Worm (Caenorhabditis elegans) whole organism, L1 larva: ENCODE measurements around the gene spe-41.
A peak's percentile ranks its signal among the peaks of the same experiment; 100 is the strongest.

ENCODE experiments used
- C16A3.4 ChIP-seq: fragments of 150-350 bp; optimal IDR thresholded peaks from 2 replicates; lab custom pipeline; 2014; ENCODE audit warnings: missing biosample characterization, missing genetic modification characterization
- F16B12.6 ChIP-seq: fragments of 150-350 bp; optimal IDR thresholded peaks from 2 replicates; lab custom pipeline; 2014; ENCODE audit warnings: missing biosample characterization, missing genetic modification characterization
- Y116A8C.19 ChIP-seq: sonication (generic microtip); optimal IDR thresholded peaks from 2 replicates; lab custom pipeline; 2016; ENCODE audit warnings: missing compliant biosample characterization, missing genetic modification characterization, borderline replicate concordance
- aha-1 ChIP-seq: fragments of 150-350 bp; optimal IDR thresholded peaks from 2 replicates; lab custom pipeline; 2014; ENCODE audit warnings: missing biosample characterization, missing genetic modification characterization
- alr-1 ChIP-seq: fragments of 200-800 bp; sonication (Bioruptor generic); optimal IDR thresholded peaks from 2 replicates; lab custom pipeline; 2018; ENCODE audit warnings: borderline replicate concordance, mild to moderate bottlenecking, missing genetic modification characterization, missing compliant biosample characterization
- ama-1 ChIP-seq: fragments of 150-350 bp; optimal IDR thresholded peaks from 2 replicates; lab custom pipeline; 2014
- blmp-1 ChIP-seq: fragments of 150-350 bp; optimal IDR thresholded peaks from 2 replicates; lab custom pipeline; 2014; ENCODE audit warnings: missing biosample characterization, missing genetic modification characterization
- ceh-63 ChIP-seq: fragments of 200-800 bp; sonication (Bioruptor generic); optimal IDR thresholded peaks from 2 replicates; lab custom pipeline; 2018; ENCODE audit warnings: mild to moderate bottlenecking, missing genetic modification characterization, missing compliant biosample characterization
- ceh-8 ChIP-seq: fragments of 200-800 bp; sonication (Bioruptor generic); optimal IDR thresholded peaks from 2 replicates; lab custom pipeline; 2018; ENCODE audit warnings: mild to moderate bottlenecking, missing genetic modification characterization, moderate library complexity, missing compliant biosample characterization
- ceh-82 ChIP-seq, 3 experiments: fragments of 150-350 bp in 1 of 3; sonication (generic microtip) in 2 of 3; optimal IDR thresholded peaks; 2 replicates each; lab custom pipeline; 2014 to 2017; ENCODE audit warnings: missing biosample characterization in 3 of 3, missing genetic modification characterization in 3 of 3
- ceh-90 ChIP-seq: sonication (generic microtip); optimal IDR thresholded peaks from 2 replicates; lab custom pipeline; 2016; ENCODE audit warnings: missing genetic modification characterization, missing compliant biosample characterization
- ces-1 ChIP-seq: fragments of 150-350 bp; optimal IDR thresholded peaks from 2 replicates; lab custom pipeline; 2014; ENCODE audit warnings: missing biosample characterization, missing genetic modification reagents, missing genetic modification characterization
- dpl-1 ChIP-seq, 3 experiments: fragments of 150-350 bp in 2 of 3; sonication (generic microtip) in 1 of 3; optimal IDR thresholded peaks; 2 replicates each; lab custom pipeline; 2014 to 2017; ENCODE audit warnings: missing biosample characterization in 3 of 3, missing genetic modification characterization in 3 of 3, missing genetic modification reagents in 3 of 3
- dsc-1 ChIP-seq: sonication (generic microtip); optimal IDR thresholded peaks from 2 replicates; lab custom pipeline; 2016; ENCODE audit warnings: mild to moderate bottlenecking, missing genetic modification characterization, missing compliant biosample characterization
- efl-1 ChIP-seq, 4 experiments: fragments of 150-350 bp; optimal IDR thresholded peaks in 3 of 4; peaks in 1 of 4; 1 replicate in 1 of 4; 2 replicates in 3 of 4; lab custom pipeline; 2014; ENCODE audit warnings: missing biosample characterization in 2 of 4, missing genetic modification characterization in 2 of 4, missing genetic modification reagents in 2 of 4
- elt-2 ChIP-seq: sonication (generic microtip); optimal IDR thresholded peaks from 2 replicates; lab custom pipeline; 2016; ENCODE audit warnings: missing genetic modification characterization, mild to moderate bottlenecking, inconsistent platforms, missing compliant biosample characterization, missing genetic modification reagents
- ets-5 ChIP-seq: fragments of 200-800 bp; sonication (Bioruptor generic); IDR thresholded peaks from 2 replicates; pipeline ENCODE4 v1.3.6; 2022; ENCODE audit warnings: missing genetic modification characterization, missing compliant biosample characterization
- fkh-4 ChIP-seq: sonication (generic microtip); optimal IDR thresholded peaks from 2 replicates; lab custom pipeline; 2016; ENCODE audit warnings: missing compliant biosample characterization, missing genetic modification characterization, borderline replicate concordance
- hlh-4 ChIP-seq: sonication (generic microtip); optimal IDR thresholded peaks from 2 replicates; lab custom pipeline; 2016; ENCODE audit warnings: mild to moderate bottlenecking, missing genetic modification characterization, missing compliant biosample characterization
- hpl-2 ChIP-seq: fragments of 150-350 bp; optimal IDR thresholded peaks from 2 replicates; lab custom pipeline; 2014; ENCODE audit warnings: missing biosample characterization, missing genetic modification reagents, missing genetic modification characterization
- isw-1 ChIP-seq: fragments of 200-800 bp; sonication (Bioruptor generic); IDR thresholded peaks from 2 replicates; pipeline ENCODE4 v1.3.6; 2022; ENCODE audit warnings: missing genetic modification characterization, missing compliant biosample characterization
- lin-13 ChIP-seq: fragments of 150-350 bp; optimal IDR thresholded peaks from 2 replicates; lab custom pipeline; 2014; ENCODE audit warnings: missing biosample characterization, missing genetic modification reagents, missing genetic modification characterization
- lin-14 ChIP-seq: fragments of 200-800 bp; sonication (Bioruptor generic); optimal IDR thresholded peaks from 2 replicates; lab custom pipeline; 2018; ENCODE audit warnings: mild to moderate bottlenecking, missing genetic modification characterization, moderate library complexity, missing compliant biosample characterization
- lin-39 ChIP-seq: fragments of 150-350 bp; optimal IDR thresholded peaks from 2 replicates; lab custom pipeline; 2014; ENCODE audit warnings: missing biosample characterization, missing genetic modification reagents, missing genetic modification characterization
- lir-3 ChIP-seq: sonication (generic microtip); optimal IDR thresholded peaks from 2 replicates; lab custom pipeline; 2016; ENCODE audit warnings: mild to moderate bottlenecking, missing genetic modification characterization, moderate library complexity, missing compliant biosample characterization; ENCODE audit not compliant: poor library complexity
- lsy-2 ChIP-seq, 2 experiments: fragments of 150-350 bp; optimal IDR thresholded peaks; 2 replicates each; lab custom pipeline; 2014; ENCODE audit warnings: missing biosample characterization in 2 of 2, missing genetic modification characterization in 2 of 2
- mdl-1 ChIP-seq, 2 experiments: fragments of 150-350 bp; optimal IDR thresholded peaks; 2 replicates each; lab custom pipeline; 2014 to 2017; ENCODE audit warnings: missing biosample characterization in 2 of 2, missing genetic modification characterization in 2 of 2, inconsistent platforms in 1 of 2
- mef-2 ChIP-seq: fragments of 150-350 bp; optimal IDR thresholded peaks from 2 replicates; lab custom pipeline; 2014; ENCODE audit warnings: missing biosample characterization, missing genetic modification characterization
- mep-1 ChIP-seq: fragments of 150-350 bp; optimal IDR thresholded peaks from 2 replicates; lab custom pipeline; 2014; ENCODE audit warnings: missing biosample characterization, missing genetic modification characterization
- nhr-12 ChIP-seq: sonication (generic microtip); optimal IDR thresholded peaks from 2 replicates; lab custom pipeline; 2017; ENCODE audit warnings: missing biosample characterization, missing genetic modification characterization
- nhr-19 ChIP-seq: fragments of 200-800 bp; sonication (Bioruptor generic); conservative IDR thresholded peaks from 2 replicates; pipeline ENCODE4 v1.3.6; 2022; ENCODE audit warnings: missing genetic modification characterization, missing compliant biosample characterization
- nhr-20 ChIP-seq: sonication (generic microtip); optimal IDR thresholded peaks from 2 replicates; lab custom pipeline; 2016; ENCODE audit warnings: mild to moderate bottlenecking, missing genetic modification characterization, missing compliant biosample characterization
- nhr-237 ChIP-seq: fragments of 150-350 bp; optimal IDR thresholded peaks from 2 replicates; lab custom pipeline; 2014; ENCODE audit warnings: missing biosample characterization, missing genetic modification characterization
- nhr-28 ChIP-seq: fragments of 150-350 bp; optimal IDR thresholded peaks from 2 replicates; lab custom pipeline; 2014; ENCODE audit warnings: missing biosample characterization, missing genetic modification characterization
- nhr-47 ChIP-seq: sonication (generic microtip); optimal IDR thresholded peaks from 2 replicates; lab custom pipeline; 2016; ENCODE audit warnings: mild to moderate bottlenecking, missing genetic modification characterization, moderate library complexity, missing compliant biosample characterization
- nhr-77 ChIP-seq: fragments of 150-350 bp; optimal IDR thresholded peaks from 2 replicates; lab custom pipeline; 2014; ENCODE audit warnings: missing biosample characterization, missing genetic modification characterization
- nhr-84 ChIP-seq: sonication (generic microtip); optimal IDR thresholded peaks from 2 replicates; lab custom pipeline; 2017; ENCODE audit warnings: missing biosample characterization, missing genetic modification characterization
- nhr-85 ChIP-seq: sonication (generic microtip); peaks from one replicate; lab custom pipeline; 2016; ENCODE audit warnings: missing genetic modification characterization, inconsistent platforms, missing compliant biosample characterization
- pag-3 ChIP-seq: sonication (generic microtip); optimal IDR thresholded peaks from 2 replicates; lab custom pipeline; 2017; ENCODE audit warnings: missing genetic modification characterization, mild to moderate bottlenecking, missing compliant biosample characterization, antibody characterized with exemption, borderline replicate concordance; ENCODE audit not compliant: insufficient read depth
- pax-3 ChIP-seq: fragments of 200-800 bp; sonication (Bioruptor generic); optimal IDR thresholded peaks from 2 replicates; lab custom pipeline; 2018; ENCODE audit warnings: mild to moderate bottlenecking, missing genetic modification characterization, moderate library complexity, missing compliant biosample characterization
- pqm-1 ChIP-seq: sonication (generic microtip); optimal IDR thresholded peaks from 3 replicates; lab custom pipeline; 2017; ENCODE audit warnings: missing biosample characterization, missing genetic modification characterization
- rnt-1 ChIP-seq: sonication (generic microtip); optimal IDR thresholded peaks from 2 replicates; lab custom pipeline; 2016; ENCODE audit warnings: mild to moderate bottlenecking, missing genetic modification characterization, moderate library complexity, missing compliant biosample characterization
- skn-1 ChIP-seq: fragments of 150-350 bp; optimal IDR thresholded peaks from 2 replicates; lab custom pipeline; 2014; ENCODE audit warnings: missing biosample characterization, missing genetic modification characterization
- snpc-4 ChIP-seq: fragments of 150-350 bp; optimal IDR thresholded peaks from 2 replicates; lab custom pipeline; 2014; ENCODE audit warnings: missing biosample characterization, missing genetic modification characterization
- sptf-1 ChIP-seq: fragments of 150-350 bp; optimal IDR thresholded peaks from 2 replicates; lab custom pipeline; 2014; ENCODE audit warnings: missing biosample characterization, missing genetic modification characterization
- swsn-7 ChIP-seq: sonication (generic microtip); optimal IDR thresholded peaks from 2 replicates; lab custom pipeline; 2016; ENCODE audit warnings: missing genetic modification characterization, missing compliant biosample characterization
- tlp-1 ChIP-seq: fragments of 150-350 bp; optimal IDR thresholded peaks from 2 replicates; lab custom pipeline; 2014; ENCODE audit warnings: missing biosample characterization, missing genetic modification characterization
- unc-130 ChIP-seq: fragments of 150-350 bp; optimal IDR thresholded peaks from 2 replicates; lab custom pipeline; 2017; ENCODE audit warnings: missing biosample characterization, missing genetic modification characterization, inconsistent platforms
- unc-86 ChIP-seq: sonication (generic microtip); optimal IDR thresholded peaks from 2 replicates; lab custom pipeline; 2016; ENCODE audit warnings: missing genetic modification characterization, missing compliant biosample characterization
- xbp-1 ChIP-seq: sonication (generic microtip); optimal IDR thresholded peaks from 2 replicates; lab custom pipeline; 2016; ENCODE audit warnings: missing genetic modification characterization, missing compliant biosample characterization
- zip-4 ChIP-seq: fragments of 200-800 bp; sonication (Bioruptor generic); optimal IDR thresholded peaks from 2 replicates; lab custom pipeline; 2018; ENCODE audit warnings: mild to moderate bottlenecking, missing genetic modification characterization, moderate library complexity, missing compliant biosample characterization
- ztf-11 ChIP-seq, 2 experiments: sonication (generic microtip); optimal IDR thresholded peaks; 2 replicates each; lab custom pipeline; 2016 to 2017; ENCODE audit warnings: missing genetic modification characterization in 2 of 2, missing biosample characterization in 1 of 2, missing compliant biosample characterization in 1 of 2
- ztf-4 ChIP-seq: fragments of 150-350 bp; optimal IDR thresholded peaks from 2 replicates; lab custom pipeline; 2014; ENCODE audit warnings: missing biosample characterization, missing genetic modification characterization

spe-41 gene

ce11 chrIII:3456226-3456625, 12.2 kb upstream of the spe-41 start (continued):
- TF ChIP-seq ets-5 (GFP tag; lab: Robert Waterston, UW) (no peak), mep-1 (tag; lab: Kevin White, UChicago) (peak; percentile 98), nhr-12 (tag; lab: Kevin White, UChicago) (no peak), lsy-2 (tag; optimal IDR thresholded peaks at IDR 0.05; lab: Kevin White, UChicago) (peak; percentile 99), isw-1 (peak; percentile 98), unc-130 (tag; lab: Kevin White, UChicago) (peak; percentile 98), ces-1 (peak; percentile 69), nhr-28 (tag; lab: Kevin White, UChicago) (no peak), rnt-1 (tag; lab: Kevin White, UChicago) (peak; percentile 97), tlp-1 (tag; lab: Kevin White, UChicago) (no peak), swsn-7 (peak; percentile 99), nhr-237 (tag; lab: Kevin White, UChicago) (peak; percentile 96), snpc-4 (tag; lab: Kevin White, UChicago) (peak; percentile 89), lin-14 (peak; percentile 97), aha-1 (peak; percentile 83), lin-39 (tag; lab: Kevin White, UChicago) (peak; percentile 91), blmp-1 (tag; lab: Kevin White, UChicago) (peak; percentile 77), Y116A8C.19 (peak; percentile 62), elt-2 (peak; percentile 94), xbp-1 (tag; lab: Kevin White, UChicago) (peak; percentile 99), nhr-20 (tag; lab: Kevin White, UChicago) (peak; percentile 99), pqm-1 (tag; lab: Kevin White, UChicago) (no peak), ceh-90 (tag; lab: Kevin White, UChicago) (peak; percentile 71), nhr-77 (tag; lab: Kevin White, UChicago) (peak; percentile 99), dsc-1 (tag; lab: Kevin White, UChicago) (peak; percentile 99), lin-13 (GFP tag; lab: Kevin White, UChicago) (peak; percentile 99), pax-3 (tag; lab: Kevin White, UChicago) (peak; percentile 97), hlh-4 (tag; lab: Kevin White, UChicago) (peak; percentile 35), mdl-1 (tag; optimal IDR thresholded peaks at IDR 0.05; lab: Kevin White, UChicago) (peak in 1 of 2 experiments; percentile 94), nhr-19 (peak; percentile 99), pag-3 (no peak), nhr-85 (tag; lab: Kevin White, UChicago) (peak; percentile 99), mef-2 (tag; lab: Kevin White, UChicago) (peak; percentile 86), lir-3 (peak; percentile 89), C16A3.4 (tag; lab: Kevin White, UChicago) (peak; percentile 98), nhr-84 (tag; lab: Kevin White, UChicago) (peak; percentile 92), fkh-4 (tag; lab: Kevin White, UChicago) (peak; percentile 92), sptf-1 (no peak), unc-86 (tag; lab: Kevin White, UChicago) (peak; percentile 97), ceh-63 (GFP tag; lab: Kevin White, UChicago) (peak; percentile 71), ama-1 (lab: Kevin White, UChicago) (peak; percentile 80), F16B12.6 (peak; percentile 100), nhr-47 (tag; lab: Kevin White, UChicago) (peak; percentile 99), dpl-1 (GFP tag; optimal IDR thresholded peaks at IDR 0.05; lab: Kevin White, UChicago) (peak; percentile 93 to 96 (median 94)), alr-1 (no peak), ceh-82 (tag; optimal IDR thresholded peaks at IDR 0.05; lab: Kevin White, UChicago) (peak; percentile 97 to 99 (median 98)), skn-1 (tag; lab: Kevin White, UChicago) (peak; percentile 86), ztf-11 (tag; optimal IDR thresholded peaks at IDR 0.05; lab: Kevin White, UChicago) (peak in 1 of 2 experiments; percentile 93), hpl-2 (peak; percentile 99), ceh-8 (peak; percentile 97), efl-1 (optimal IDR thresholded peaks at IDR 0.05; lab: Kevin White, UChicago) (peak; percentile 98), efl-1 (GFP tag; optimal IDR thresholded peaks at IDR 0.05 in 1 of 2; lab: Kevin White, UChicago) (peak; percentile 91 to 99), zip-4 (GFP tag; lab: Kevin White, UChicago) (peak; percentile 93), ztf-4 (peak; percentile 91)
